Worm (Caenorhabditis elegans): ENCODE data around the gene C06G1.1.

DNA sequence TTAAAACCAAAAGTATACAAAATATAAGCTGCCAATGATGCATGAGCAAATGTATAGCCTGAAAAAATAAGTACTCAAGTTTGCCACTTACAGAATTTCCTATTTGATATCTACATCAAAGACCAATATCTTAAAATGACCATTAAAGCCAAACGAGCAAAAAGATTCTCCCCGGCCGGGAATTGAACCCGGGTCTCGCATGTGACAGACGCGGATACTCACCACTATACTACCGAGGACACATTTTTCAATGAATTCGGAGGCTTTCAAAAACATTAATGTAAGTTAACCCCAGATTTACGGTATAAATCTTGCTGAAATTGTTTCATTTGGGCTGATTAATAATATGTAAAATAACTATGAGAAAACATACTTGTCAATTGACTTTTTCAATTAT is 15.0 kb upstream of the C06G1.1 start:
- TF ChIP-seq W03F9.2 (tag; optimal IDR thresholded peaks at IDR 0.05) (no peak), dao-5 (tag; optimal IDR thresholded peaks at IDR 0.05) (no peak)

Measured in whole organism, L4/young adult.